Worm (Caenorhabditis elegans) whole organism, midembryonic: ENCODE data around the gene col-109.
A peak's percentile ranks its signal among the peaks of the same experiment; 100 is the strongest.

Experiments
- T22C8.4 ChIP-seq: fragments of 200-800 bp; sonication (Bioruptor generic); IDR thresholded peaks from 2 replicates; pipeline ENCODE4 v1.3.6; 2022; ENCODE audit warnings: missing genetic modification characterization, missing compliant biosample characterization
- cog-1 ChIP-seq: sonication (generic microtip); optimal IDR thresholded peaks from 2 replicates; lab custom pipeline; 2016; ENCODE audit warnings: missing genetic modification characterization, missing compliant biosample characterization
- flt-1 ChIP-seq: fragments of 200-800 bp; sonication (Bioruptor generic); IDR thresholded peaks from 2 replicates; pipeline ENCODE4 v1.3.6; 2022; ENCODE audit warnings: missing genetic modification characterization, missing compliant biosample characterization
- klf-2 ChIP-seq: fragments of 200-800 bp; sonication (Bioruptor generic); conservative IDR thresholded peaks from 2 replicates; pipeline ENCODE4 v1.3.6; 2022; ENCODE audit warnings: missing genetic modification reagents, missing genetic modification characterization, missing compliant biosample characterization
- med-1 ChIP-seq: sonication (generic microtip); optimal IDR thresholded peaks from 2 replicates; lab custom pipeline; 2017; ENCODE audit warnings: missing genetic modification characterization, mild to moderate bottlenecking, missing compliant biosample characterization, antibody characterized with exemption, missing genetic modification reagents; ENCODE audit not compliant: insufficient read depth
- ref-1 ChIP-seq: fragments of 200-800 bp; sonication (Bioruptor generic); conservative IDR thresholded peaks from 2 replicates; pipeline ENCODE4 v1.3.6; 2022; ENCODE audit warnings: missing genetic modification reagents, missing genetic modification characterization, missing compliant biosample characterization
- tab-1 ChIP-seq: fragments of 200-800 bp; sonication (Bioruptor generic); IDR thresholded peaks from 2 replicates; pipeline ENCODE4 v1.3.6; 2022; ENCODE audit warnings: missing genetic modification characterization, missing compliant biosample characterization
- ztf-23 ChIP-seq: fragments of 200-800 bp; sonication (Bioruptor generic); IDR thresholded peaks from 2 replicates; pipeline ENCODE4 v1.3.6; 2022; ENCODE audit warnings: missing genetic modification reagents, missing genetic modification characterization, missing compliant biosample characterization
- ztf-29 ChIP-seq: fragments of 200-800 bp; sonication (Bioruptor generic); IDR thresholded peaks from 2 replicates; pipeline ENCODE4 v1.3.6; 2022; ENCODE audit warnings: missing genetic modification reagents, missing genetic modification characterization, missing compliant biosample characterization

The col-109 gene

ce11 chrIV:1820153-1820552 is at the start of gene col-109:
Gene col-109, minus strand, starts transcription at chrIV:1820253.
- TF ChIP-seq tab-1 (GFP tag; lab: Robert Waterston, UW) (no peak), ztf-29 (GFP tag; lab: Robert Waterston, UW) (no peak), cog-1 (tag; lab: Kevin White, UChicago) (no peak), T22C8.4 (GFP tag; lab: Robert Waterston, UW) (no peak), ref-1 (no peak), klf-2 (GFP tag; lab: Robert Waterston, UW) (no peak), ztf-23 (no peak), flt-1 (GFP tag; lab: Robert Waterston, UW) (no peak), med-1 (no peak)

- TF ChIP-seq med-1 (no peak), cog-1 (tag; lab: Kevin White, UChicago) (no peak), ref-1 (no peak), ztf-23 (no peak), tab-1 (GFP tag; lab: Robert Waterston, UW) (no peak), ztf-29 (GFP tag; lab: Robert Waterston, UW) (no peak), klf-2 (GFP tag; lab: Robert Waterston, UW) (no peak), T22C8.4 (GFP tag; lab: Robert Waterston, UW) (no peak), flt-1 (GFP tag; lab: Robert Waterston, UW) (no peak)
Observed at ce11 chrIV:1868981-1869380, 48.9 kb upstream of the col-109 start.

- TF ChIP-seq ref-1 (no peak), med-1 (no peak), cog-1 (tag; lab: Kevin White, UChicago) (no peak), flt-1 (GFP tag; lab: Robert Waterston, UW) (no peak), ztf-29 (GFP tag; lab: Robert Waterston, UW) (no peak), ztf-23 (no peak), tab-1 (GFP tag; lab: Robert Waterston, UW) (no peak), T22C8.4 (GFP tag; lab: Robert Waterston, UW) (no peak), klf-2 (GFP tag; lab: Robert Waterston, UW) (no peak)
Observed at ce11 chrIV:1867915-1868619, 48.0 kb upstream of the col-109 start.

- TF ChIP-seq med-1 (no peak), ref-1 (no peak), klf-2 (GFP tag; lab: Robert Waterston, UW) (no peak), tab-1 (GFP tag; lab: Robert Waterston, UW) (no peak), cog-1 (tag; lab: Kevin White, UChicago) (no peak)
Observed at ce11 chrIV:1866863-1867262, 46.8 kb upstream of the col-109 start.

ce11 chrIV:1862655-1863054 is 42.6 kb upstream of the col-109 start:
- TF ChIP-seq ref-1 = no peak
- TF ChIP-seq flt-1 (GFP tag; lab: Robert Waterston, UW) = peak; percentile 14; the same call in 1 of the 2 replicates
- no peak for TF ChIP-seq med-1

- TF ChIP-seq tab-1 (GFP tag; lab: Robert Waterston, UW) (no peak), ztf-23 (no peak), ztf-29 (GFP tag; lab: Robert Waterston, UW) (no peak), klf-2 (GFP tag; lab: Robert Waterston, UW) (no peak), ref-1 (no peak), T22C8.4 (GFP tag; lab: Robert Waterston, UW) (no peak), med-1 (no peak), cog-1 (tag; lab: Kevin White, UChicago) (no peak), flt-1 (GFP tag; lab: Robert Waterston, UW) (no peak)
Observed at ce11 chrIV:1860965-1861364, 40.9 kb upstream of the col-109 start.

ce11 chrIV:1859365-1859982 is 39.4 kb upstream of the col-109 start:
- TF ChIP-seq ref-1 (no peak), med-1 (no peak), flt-1 (GFP tag; lab: Robert Waterston, UW) (no peak), ztf-29 (GFP tag; lab: Robert Waterston, UW) (no peak), klf-2 (GFP tag; lab: Robert Waterston, UW) (no peak), T22C8.4 (GFP tag; lab: Robert Waterston, UW) (no peak), ztf-23 (no peak), tab-1 (GFP tag; lab: Robert Waterston, UW) (no peak), cog-1 (tag; lab: Kevin White, UChicago) (no peak)

ce11 chrIV:1857866-1858271 is 37.8 kb upstream of the col-109 start:
- no peak for TF ChIP-seq med-1
- no peak for TF ChIP-seq flt-1 (GFP tag; lab: Robert Waterston, UW)
- no peak for TF ChIP-seq ztf-29 (GFP tag; lab: Robert Waterston, UW)
- no peak for TF ChIP-seq T22C8.4 (GFP tag; lab: Robert Waterston, UW)
- TF ChIP-seq tab-1 (GFP tag; lab: Robert Waterston, UW) = no peak

- TF ChIP-seq T22C8.4 (GFP tag; lab: Robert Waterston, UW) (no peak), flt-1 (GFP tag; lab: Robert Waterston, UW) (0 out of 2 replicates have a peak, but pooled peaks have one; percentile 50), med-1 (no peak), klf-2 (GFP tag; lab: Robert Waterston, UW) (no peak), tab-1 (GFP tag; lab: Robert Waterston, UW) (no peak)
Observed at ce11 chrIV:1853934-1854438, 33.9 kb upstream of the col-109 start.

- no peak for TF ChIP-seq ztf-23
- TF ChIP-seq cog-1 (tag; lab: Kevin White, UChicago) = no peak
- no peak for TF ChIP-seq T22C8.4 (GFP tag; lab: Robert Waterston, UW)
- TF ChIP-seq ref-1 = no peak
- TF ChIP-seq flt-1 (GFP tag; lab: Robert Waterston, UW) = no peak
- no peak for TF ChIP-seq klf-2 (GFP tag; lab: Robert Waterston, UW)
- TF ChIP-seq tab-1 (GFP tag; lab: Robert Waterston, UW) = no peak
- no peak for TF ChIP-seq ztf-29 (GFP tag; lab: Robert Waterston, UW)
Observed at ce11 chrIV:1847912-1848311, 27.9 kb upstream of the col-109 start, which contains the start of gene egl-4. Gene egl-4, plus strand, starts transcription at chrIV:1848071.
